Worm (Caenorhabditis elegans): Measurements from ENCODE around the gene ZK512.1.

ce11 chrIII:9101212-9101611 is 13.5 kb upstream of the ZK512.1 start, which contains the start of gene ZK507.1:
- TF ChIP-seq elt-3 (tag; optimal IDR thresholded peaks at IDR 0.05) (no peak), unc-62 (GFP tag; optimal IDR thresholded peaks at IDR 0.05) (no peak), nhr-10 (tag; optimal IDR thresholded peaks at IDR 0.05) (no peak), alr-1 (tag; optimal IDR thresholded peaks at IDR 0.05) (no peak), Y55F3AM.14 (GFP tag; optimal IDR thresholded peaks at IDR 0.05) (no peak), ama-1 (optimal IDR thresholded peaks at IDR 0.05) (no peak), ceh-82 (tag; optimal IDR thresholded peaks at IDR 0.05) (no peak), snpc-4 (tag; optimal IDR thresholded peaks at IDR 0.05) (no peak)

Measured in whole organism, L2 larva.